Worm (Caenorhabditis elegans): ENCODE results near the gene F36H5.13.

- TF ChIP-seq sea-2 (GFP tag; optimal IDR thresholded peaks at IDR 0.05) (no peak), ama-1 (optimal IDR thresholded peaks at IDR 0.05) (no peak), fos-1 (tag; optimal IDR thresholded peaks at IDR 0.05) (no peak), pqm-1 (tag; optimal IDR thresholded peaks at IDR 0.05) (no peak), ceh-9 (tag; optimal IDR thresholded peaks at IDR 0.05) (no peak)
Measured at ce11 chrII:1752990-1753389, 2.7 kb upstream of the F36H5.13 start, which contains the start of gene F36H5.9.

Measured in whole organism, L3 larva.